Worm (Caenorhabditis elegans) whole organism, L3 larva: ENCODE measurements around the gene F56H9.6.

Experiments used
- R02D3.7 ChIP-seq: fragments of 150-350 bp; optimal IDR thresholded peaks from 2 replicates; lab custom pipeline; 2014; ENCODE audit warnings: missing biosample characterization, missing genetic modification characterization
- aly-2 ChIP-seq: fragments of 150-350 bp; optimal IDR thresholded peaks from 2 replicates; lab custom pipeline; 2014; ENCODE audit warnings: missing biosample characterization, missing genetic modification characterization
- ceh-28 ChIP-seq: fragments of 150-350 bp; optimal IDR thresholded peaks from 2 replicates; lab custom pipeline; 2014; ENCODE audit warnings: missing biosample characterization, missing genetic modification reagents, missing genetic modification characterization
- ceh-82 ChIP-seq: fragments of 150-350 bp; optimal IDR thresholded peaks from 2 replicates; lab custom pipeline; 2014; ENCODE audit warnings: missing biosample characterization, missing genetic modification characterization
- ceh-9 ChIP-seq: sonication (generic microtip); optimal IDR thresholded peaks from 2 replicates; lab custom pipeline; 2018; ENCODE audit warnings: missing biosample characterization, missing genetic modification characterization
- daf-12 ChIP-seq: fragments of 150-350 bp; optimal IDR thresholded peaks from 2 replicates; lab custom pipeline; 2014; ENCODE audit warnings: missing biosample characterization, missing genetic modification reagents, missing genetic modification characterization
- egl-27 ChIP-seq: sonication (generic microtip); optimal IDR thresholded peaks from 4 replicates; lab custom pipeline; 2017; ENCODE audit warnings: missing biosample characterization, missing genetic modification reagents, missing genetic modification characterization
- egl-5 ChIP-seq: fragments of 150-350 bp; optimal IDR thresholded peaks from 2 replicates; lab custom pipeline; 2017; ENCODE audit warnings: missing biosample characterization, missing genetic modification reagents, missing genetic modification characterization, inconsistent platforms
- elt-1 ChIP-seq: fragments of 150-350 bp; optimal IDR thresholded peaks from 2 replicates; lab custom pipeline; 2014; ENCODE audit warnings: missing biosample characterization, missing genetic modification characterization
- elt-2 ChIP-seq: sonication (generic microtip); optimal IDR thresholded peaks from 2 replicates; lab custom pipeline; 2016; ENCODE audit warnings: missing genetic modification reagents, mild to moderate bottlenecking, missing genetic modification characterization, missing compliant biosample characterization
- elt-3 ChIP-seq, 3 experiments: fragments of 150-350 bp in 1 of 3; sonication (generic microtip) in 2 of 3; optimal IDR thresholded peaks; 2 replicates in 2 of 3; 4 replicates in 1 of 3; lab custom pipeline; 2014 to 2017; ENCODE audit warnings: missing biosample characterization in 3 of 3, missing genetic modification characterization in 3 of 3
- eor-1 ChIP-seq, 2 experiments: fragments of 150-350 bp; optimal IDR thresholded peaks; 2 replicates each; lab custom pipeline; 2014 to 2018; ENCODE audit warnings: missing biosample characterization in 2 of 2, missing genetic modification characterization in 2 of 2
- fkh-10 ChIP-seq: sonication (generic microtip); optimal IDR thresholded peaks from 2 replicates; lab custom pipeline; 2017; ENCODE audit warnings: missing biosample characterization, missing genetic modification reagents, missing genetic modification characterization
- fkh-2 ChIP-seq: fragments of 150-350 bp; optimal IDR thresholded peaks from 2 replicates; lab custom pipeline; 2014; ENCODE audit warnings: missing biosample characterization, missing genetic modification reagents, missing genetic modification characterization
- fos-1 ChIP-seq: fragments of 150-350 bp; optimal IDR thresholded peaks from 2 replicates; lab custom pipeline; 2014; ENCODE audit warnings: missing biosample characterization, missing genetic modification characterization
- hmg-11 ChIP-seq: sonication (generic microtip); optimal IDR thresholded peaks from 2 replicates; lab custom pipeline; 2016; ENCODE audit warnings: missing genetic modification characterization, missing compliant biosample characterization
- jun-1 ChIP-seq: fragments of 150-350 bp; optimal IDR thresholded peaks from 2 replicates; lab custom pipeline; 2014; ENCODE audit warnings: missing biosample characterization, missing genetic modification reagents, missing genetic modification characterization
- lin-15B ChIP-seq: fragments of 150-350 bp; optimal IDR thresholded peaks from 2 replicates; lab custom pipeline; 2014; ENCODE audit warnings: missing biosample characterization, missing genetic modification characterization
- lin-39 ChIP-seq: fragments of 150-350 bp; optimal IDR thresholded peaks from 2 replicates; lab custom pipeline; 2018; ENCODE audit warnings: missing biosample characterization, missing genetic modification reagents, missing genetic modification characterization
- mml-1 ChIP-seq: fragments of 150-350 bp; sonication (generic microtip); optimal IDR thresholded peaks from 3 replicates; lab custom pipeline; 2014; ENCODE audit warnings: missing biosample characterization, missing genetic modification characterization
- nfya-1 ChIP-seq: sonication (generic microtip); optimal IDR thresholded peaks from 2 replicates; lab custom pipeline; 2017; ENCODE audit warnings: missing genetic modification characterization, mild to moderate bottlenecking, missing compliant biosample characterization, antibody characterized with exemption, moderate library complexity; ENCODE audit not compliant: insufficient read depth
- nhr-11 ChIP-seq: fragments of 150-350 bp; optimal IDR thresholded peaks from 2 replicates; lab custom pipeline; 2014; ENCODE audit warnings: missing biosample characterization, missing genetic modification characterization
- nhr-12 ChIP-seq: fragments of 150-350 bp; optimal IDR thresholded peaks from 2 replicates; lab custom pipeline; 2014; ENCODE audit warnings: missing biosample characterization, missing genetic modification characterization
- nhr-237 ChIP-seq: fragments of 150-350 bp; optimal IDR thresholded peaks from 2 replicates; lab custom pipeline; 2014; ENCODE audit warnings: missing biosample characterization, missing genetic modification characterization
- nhr-25 ChIP-seq: sonication (generic microtip); optimal IDR thresholded peaks from 2 replicates; lab custom pipeline; 2017; ENCODE audit warnings: missing biosample characterization, missing genetic modification characterization
- nhr-28 ChIP-seq: fragments of 150-350 bp; optimal IDR thresholded peaks from 2 replicates; lab custom pipeline; 2014; ENCODE audit warnings: missing biosample characterization, missing genetic modification characterization
- nhr-43 ChIP-seq: sonication (generic microtip); optimal IDR thresholded peaks from 2 replicates; lab custom pipeline; 2016; ENCODE audit warnings: mild to moderate bottlenecking, missing genetic modification characterization, missing compliant biosample characterization; ENCODE audit not compliant: poor library complexity, severe bottlenecking
- nhr-76 ChIP-seq: fragments of 150-350 bp; sonication (generic microtip); optimal IDR thresholded peaks from 5 replicates; lab custom pipeline; 2014; ENCODE audit warnings: missing biosample characterization, missing genetic modification characterization
- nhr-77 ChIP-seq: fragments of 150-350 bp; optimal IDR thresholded peaks from 2 replicates; lab custom pipeline; 2014; ENCODE audit warnings: missing biosample characterization, missing genetic modification characterization
- pqm-1 ChIP-seq: fragments of 150-350 bp; optimal IDR thresholded peaks from 2 replicates; lab custom pipeline; 2017; ENCODE audit warnings: missing biosample characterization, missing genetic modification characterization, inconsistent platforms
- snpc-4 ChIP-seq: fragments of 150-350 bp; optimal IDR thresholded peaks from 2 replicates; lab custom pipeline; 2014; ENCODE audit warnings: missing biosample characterization, missing genetic modification characterization
- tbx-2 ChIP-seq: sonication (generic microtip); optimal IDR thresholded peaks from 2 replicates; lab custom pipeline; 2016; ENCODE audit warnings: mild to moderate bottlenecking, missing genetic modification characterization, missing compliant biosample characterization

Gene F56H9.6

ce11 chrV:12634746-12635145 is 5.1 kb upstream of the F56H9.6 start:
- TF ChIP-seq egl-5 (peak; percentile 32), mml-1 (tag; lab: Kevin White, UChicago) (peak; percentile 76), eor-1 (tag; optimal IDR thresholded peaks at IDR 0.05; lab: Kevin White, UChicago) (no peak), elt-1 (tag; lab: Kevin White, UChicago) (no peak)
- TF ChIP-seq, all 47 proteins: peak for 2

ce11 chrV:12634050-12634449 is 4.4 kb upstream of the F56H9.6 start:
- TF ChIP-seq pqm-1 (tag; lab: Kevin White, UChicago) = peak; percentile 52
- no peak for TF ChIP-seq R02D3.7 (tag; lab: Kevin White, UChicago)
- peak; percentile 77 for TF ChIP-seq elt-2 (tag; lab: Kevin White, UChicago)
- no peak for TF ChIP-seq ceh-28 (tag; lab: Kevin White, UChicago)
- no peak for TF ChIP-seq nhr-11 (tag; lab: Kevin White, UChicago)
- no peak for TF ChIP-seq nhr-237 (tag; lab: Kevin White, UChicago)
- TF ChIP-seq, all 47 proteins: peak for 2

ce11 chrV:12633046-12633445 is 3.4 kb upstream of the F56H9.6 start:
- TF ChIP-seq nhr-28 (tag; lab: Kevin White, UChicago) (no peak), mml-1 (tag; lab: Kevin White, UChicago) (no peak), ceh-9 (no peak)

- TF ChIP-seq nhr-76 (tag; lab: Kevin White, UChicago) (no peak), elt-1 (tag; lab: Kevin White, UChicago) (no peak), nhr-12 (tag; lab: Kevin White, UChicago) (no peak), R02D3.7 (tag; lab: Kevin White, UChicago) (no peak), fos-1 (tag; lab: Kevin White, UChicago) (no peak)
Observed at ce11 chrV:12632048-12632447, 2.4 kb upstream of the F56H9.6 start, which contains the start of gene srx-113. Gene srx-113, minus strand, starts transcription at chrV:12632148.

- TF ChIP-seq fkh-10 (no peak), mml-1 (tag; lab: Kevin White, UChicago) (no peak), eor-1 (tag; optimal IDR thresholded peaks at IDR 0.05; lab: Kevin White, UChicago) (no peak), daf-12 (tag; lab: Kevin White, UChicago) (no peak), elt-3 (tag; optimal IDR thresholded peaks at IDR 0.05; lab: Kevin White, UChicago) (no peak), snpc-4 (no peak)
Observed at ce11 chrV:12624371-12624770, 5.3 kb downstream of the F56H9.6 start, which contains the start of gene F56H9.9. Gene F56H9.9, minus strand, starts transcription at chrV:12624471.

ce11 chrV:12612118-12612517 is 17.5 kb downstream of the F56H9.6 start, which contains the start of gene cyc-2.2:
Gene cyc-2.2, minus strand, starts transcription at chrV:12612218.
- TF ChIP-seq egl-27 (tag; lab: Kevin White, UChicago) (no peak), elt-1 (tag; lab: Kevin White, UChicago) (no peak), nhr-237 (tag; lab: Kevin White, UChicago) (no peak), lin-39 (tag; lab: Kevin White, UChicago) (no peak), jun-1 (no peak), nhr-77 (tag; lab: Kevin White, UChicago) (no peak), nhr-25 (tag; lab: Kevin White, UChicago) (no peak), fkh-2 (tag; lab: Kevin White, UChicago) (no peak), aly-2 (tag; lab: Kevin White, UChicago) (no peak), nfya-1 (tag; lab: Kevin White, UChicago) (no peak), elt-2 (tag; lab: Kevin White, UChicago) (no peak), hmg-11 (tag; lab: Kevin White, UChicago) (no peak), snpc-4 (no peak), ceh-82 (tag; lab: Kevin White, UChicago) (no peak), R02D3.7 (tag; lab: Kevin White, UChicago) (no peak), nhr-12 (tag; lab: Kevin White, UChicago) (no peak), tbx-2 (tag; lab: Kevin White, UChicago) (no peak), nhr-43 (tag; lab: Kevin White, UChicago) (no peak), lin-15B (tag; lab: Kevin White, UChicago) (no peak)
